Fruit fly (Drosophila melanogaster) whole organism, pupa: ENCODE measurements around the gene CG43156.

Experiments
- CG15710 ChIP-seq: fragments of 200-800 bp; sonication (Bioruptor generic); optimal IDR thresholded peaks from 2 replicates; lab custom pipeline; 2018; ENCODE audit warnings: missing biosample characterization, mild to moderate bottlenecking, missing genetic modification characterization, moderate library complexity
- CG4496 ChIP-seq: fragments of 200-800 bp; sonication (Bioruptor generic); IDR thresholded peaks from 3 replicates; pipeline ENCODE4 v1.3.6; 2022; ENCODE audit warnings: missing biosample characterization, missing genetic modification characterization
- Ets98B ChIP-seq: fragments of 200-800 bp; sonication (Bioruptor generic); IDR thresholded peaks from 2 replicates; pipeline ENCODE4 v1.3.6; 2022; ENCODE audit warnings: missing biosample characterization, missing genetic modification characterization

DNA sequence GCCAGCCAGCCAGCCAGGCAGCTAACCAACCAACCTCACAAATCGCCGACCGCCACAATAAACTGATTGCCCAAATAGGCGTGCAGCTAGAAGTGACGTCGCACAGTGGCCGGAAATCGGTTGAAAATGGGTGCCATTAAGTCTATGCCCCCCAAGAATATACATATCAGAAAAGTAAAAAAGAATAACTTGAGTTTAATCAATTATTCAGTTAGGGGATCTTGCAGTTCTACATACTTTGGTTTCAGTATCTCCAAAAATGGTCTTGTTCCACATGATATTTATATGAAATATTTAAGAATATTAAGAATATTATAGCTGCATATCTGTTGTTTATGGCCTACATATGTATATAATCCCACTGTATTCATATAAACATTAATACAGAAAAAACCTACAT lies 21.3 kb downstream of the CG43156 start:
- TF ChIP-seq Ets98B (GFP tag; lab: Robert Waterston, UW), result no peak
- no peak for TF ChIP-seq CG4496 (GFP tag; lab: Robert Waterston, UW)
- no peak for TF ChIP-seq CG15710
